Worm (Caenorhabditis elegans): ENCODE measurements around the gene tmed-10.

DNA sequence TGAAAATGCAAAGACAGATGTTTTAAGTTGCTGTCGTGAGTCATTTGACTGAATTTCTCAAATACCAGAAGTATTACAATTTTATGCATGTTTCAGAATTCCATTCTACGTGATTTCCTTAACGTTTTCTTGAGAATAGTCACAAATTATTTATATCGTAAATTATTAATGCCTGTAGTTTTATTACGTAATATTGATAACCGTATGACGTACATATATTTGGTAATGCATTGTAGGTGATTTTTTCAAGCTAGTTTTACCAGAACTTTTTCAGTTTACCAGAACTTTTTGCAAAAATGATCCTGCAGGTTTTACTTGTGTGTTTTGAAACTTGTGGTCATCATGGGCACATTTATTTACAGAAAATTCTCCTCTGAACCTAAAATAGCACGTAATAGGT lies 47.2 kb upstream of the tmed-10 start:
- no peak for TF ChIP-seq lir-3 (tag; optimal IDR thresholded peaks at IDR 0.05; ENCODE audit: poor library complexity)
- TF ChIP-seq snpc-4 (tag; optimal IDR thresholded peaks at IDR 0.05): no peak
- TF ChIP-seq tlp-1 (tag; optimal IDR thresholded peaks at IDR 0.05): no peak
- no peak for TF ChIP-seq hlh-17 (GFP tag; optimal IDR thresholded peaks at IDR 0.05; ENCODE audit: borderline replicate concordance)
- TF ChIP-seq nhr-28 (tag; optimal IDR thresholded peaks at IDR 0.05): no peak
- no peak for TF ChIP-seq fos-1 (tag; optimal IDR thresholded peaks at IDR 0.05)
- no peak for TF ChIP-seq zag-1 (tag; optimal IDR thresholded peaks at IDR 0.05)
- TF ChIP-seq ztf-4 (tag; optimal IDR thresholded peaks at IDR 0.05): no peak
- TF ChIP-seq lin-35 (GFP tag; optimal IDR thresholded peaks at IDR 0.05): no peak
- no peak for TF ChIP-seq tbx-2 (tag; optimal IDR thresholded peaks at IDR 0.05)
- TF ChIP-seq elt-2 (tag; optimal IDR thresholded peaks at IDR 0.05): no peak
- no peak for TF ChIP-seq dpl-1 (GFP tag; optimal IDR thresholded peaks at IDR 0.05)
- TF ChIP-seq skn-1 (tag; optimal IDR thresholded peaks at IDR 0.05): no peak

Data from whole organism, L1 larva.